Worm (Caenorhabditis elegans): Measurements from ENCODE around the gene mec-14.

The mec-14 gene

DNA sequence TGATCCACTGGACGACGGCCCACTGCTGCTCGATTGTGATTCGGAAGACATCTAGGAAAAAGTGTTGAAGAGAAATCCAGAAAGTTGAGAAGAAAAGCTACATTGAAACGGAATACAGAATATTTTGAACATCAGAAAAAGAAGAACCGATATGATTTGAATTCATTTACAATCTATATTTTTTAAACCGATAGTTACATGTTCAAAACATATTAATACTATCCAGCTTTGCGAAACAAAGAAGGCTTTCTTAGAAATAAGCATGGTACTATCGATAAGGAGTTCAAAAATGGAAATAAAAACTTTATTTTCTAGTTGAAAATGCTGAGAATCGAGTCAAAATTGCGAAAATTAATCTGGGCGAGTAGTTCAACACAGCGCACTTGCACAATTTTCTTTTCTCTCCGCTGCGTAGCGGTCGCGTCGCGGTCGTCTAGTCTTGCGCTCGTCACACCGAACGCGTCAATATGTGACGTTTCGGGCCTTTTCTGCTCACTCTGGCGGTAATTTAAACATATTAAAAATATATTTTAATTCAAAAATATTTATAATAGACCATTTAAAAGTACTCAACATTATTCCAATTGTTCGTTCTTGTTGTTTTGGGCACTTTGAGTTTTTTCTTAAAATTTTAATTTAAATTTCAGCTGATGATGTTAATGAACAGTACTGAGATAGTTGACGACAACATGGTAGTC, 30.6 kb downstream of the mec-14 start, which contains the start of the genes syf-2 and K04G7.1 (continued):
- TF ChIP-seq efl-3 (GFP tag; optimal IDR thresholded peaks at IDR 0.05) (no peak), egl-13 (tag; optimal IDR thresholded peaks at IDR 0.05) (peak; percentile 85), ces-1 (GFP tag; optimal IDR thresholded peaks at IDR 0.05) (no peak), alr-1 (tag; optimal IDR thresholded peaks at IDR 0.05; ENCODE audit: borderline replicate concordance) (no peak), nhr-77 (tag; optimal IDR thresholded peaks at IDR 0.05) (peak; percentile 89), ztf-4 (tag; optimal IDR thresholded peaks at IDR 0.05) (peak; percentile 77), C04F5.9 (tag; optimal IDR thresholded peaks at IDR 0.05) (peak; percentile 64), Y116A8C.19 (tag; optimal IDR thresholded peaks at IDR 0.05; ENCODE audit: borderline replicate concordance) (no peak), mef-2 (tag; optimal IDR thresholded peaks at IDR 0.05) (peak; percentile 62), nhr-28 (tag; optimal IDR thresholded peaks at IDR 0.05) (no peak), lin-13 (GFP tag; optimal IDR thresholded peaks at IDR 0.05) (peak; percentile 100), F16B12.6 (tag; optimal IDR thresholded peaks at IDR 0.05) (peak; percentile 60), C34B4.2 (tag; optimal IDR thresholded peaks at IDR 0.05) (no peak), nhr-19 (GFP tag; conservative IDR thresholded peaks at IDR 0.05) (peak; percentile 90)

DNA sequence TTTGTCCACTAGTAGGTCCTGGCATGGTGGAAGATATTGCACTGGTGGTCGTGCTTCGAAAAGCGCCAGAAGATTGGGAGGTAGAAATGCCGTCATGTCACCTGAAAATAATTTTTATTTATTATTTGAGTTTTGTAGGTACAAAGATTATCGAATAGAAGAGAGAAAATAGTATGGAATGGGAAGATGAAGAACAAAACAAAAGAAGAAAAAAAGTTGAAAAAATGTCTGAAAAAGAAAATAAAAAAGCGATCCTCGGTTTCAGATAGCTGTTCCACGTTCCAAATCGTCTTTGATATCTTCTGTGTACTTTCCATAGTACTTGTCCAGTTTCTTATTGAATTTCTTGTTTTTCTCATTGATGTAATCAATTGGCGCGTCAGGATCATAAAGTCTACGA, 31.7 kb downstream of the mec-14 start, which contains the start of gene rnp-7:
Gene rnp-7, minus strand, starts transcription at position 101 of the 400 bp plus-strand sequence.
- TF ChIP-seq egl-13 (tag; optimal IDR thresholded peaks at IDR 0.05) (no peak), ets-5 (GFP tag; IDR thresholded peaks at IDR 0.05) (no peak), efl-1 (optimal IDR thresholded peaks at IDR 0.05) (no peak), efl-1 (GFP tag; optimal IDR thresholded peaks at IDR 0.05 in 1 of 2) (peak in 1 of 2 experiments; percentile 59)

- TF ChIP-seq unc-130 (tag; optimal IDR thresholded peaks at IDR 0.05) (no peak), pag-3 (tag; optimal IDR thresholded peaks at IDR 0.05; ENCODE audit: borderline replicate concordance, insufficient read depth) (no peak), fkh-4 (tag; optimal IDR thresholded peaks at IDR 0.05; ENCODE audit: borderline replicate concordance) (no peak), ztf-4 (tag; optimal IDR thresholded peaks at IDR 0.05) (no peak), C34B4.2 (tag; optimal IDR thresholded peaks at IDR 0.05) (no peak), nhr-77 (tag; optimal IDR thresholded peaks at IDR 0.05) (no peak), efl-1 (optimal IDR thresholded peaks at IDR 0.05) (no peak), efl-1 (GFP tag; optimal IDR thresholded peaks at IDR 0.05 in 1 of 2) (no peak), aha-1 (tag; optimal IDR thresholded peaks at IDR 0.05) (no peak), isw-1 (GFP tag; IDR thresholded peaks at IDR 0.05) (no peak), ceh-90 (tag; optimal IDR thresholded peaks at IDR 0.05) (no peak), unc-98 (GFP tag; IDR thresholded peaks at IDR 0.05) (no peak), fos-1 (tag; optimal IDR thresholded peaks at IDR 0.05) (no peak), C16A3.4 (tag; optimal IDR thresholded peaks at IDR 0.05) (no peak), snu-23 (GFP tag; optimal IDR thresholded peaks at IDR 0.05) (no peak), nhr-12 (tag; optimal IDR thresholded peaks at IDR 0.05) (no peak), xbp-1 (tag; optimal IDR thresholded peaks at IDR 0.05) (no peak)
Observed at ce11 chrIII:7159246-7159645, 33.5 kb downstream of the mec-14 start.

ce11 chrIII:7158709-7159108, 34.1 kb downstream of the mec-14 start, which contains the start of gene nuo-4:
Gene nuo-4 (minus strand): TSS chrIII:7158809.
- TF ChIP-seq pqm-1 (tag; optimal IDR thresholded peaks at IDR 0.05) (no peak), fkh-8 (tag; optimal IDR thresholded peaks at IDR 0.05) (no peak), ceh-82 (tag; optimal IDR thresholded peaks at IDR 0.05) (no peak)

DNA sequence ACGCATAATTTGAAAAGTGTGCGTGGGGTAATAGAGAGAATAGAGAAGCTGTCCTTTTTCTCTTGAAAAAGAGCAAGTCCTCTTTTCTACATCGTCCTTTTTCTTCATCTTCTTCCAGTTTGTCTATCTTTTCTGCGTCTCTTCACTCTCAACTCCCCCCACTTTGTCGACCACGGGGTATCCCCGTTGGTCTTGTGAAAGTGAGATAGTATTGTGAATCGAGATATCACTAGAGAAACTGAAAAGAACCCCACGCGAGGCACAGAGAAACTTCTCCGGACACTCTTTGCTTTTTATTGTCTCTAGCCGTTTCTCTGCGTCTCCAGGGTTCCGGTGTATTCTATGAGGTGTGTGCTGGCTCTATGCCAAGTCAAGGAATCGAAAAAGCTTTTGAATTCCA, 37.2 kb downstream of the mec-14 start:
- TF ChIP-seq aly-2 (tag; optimal IDR thresholded peaks at IDR 0.05) (peak; percentile 69), xbp-1 (tag; optimal IDR thresholded peaks at IDR 0.05) (peak; percentile 88), fkh-8 (tag; optimal IDR thresholded peaks at IDR 0.05) (peak; percentile 98), fkh-4 (tag; optimal IDR thresholded peaks at IDR 0.05; ENCODE audit: borderline replicate concordance) (peak; percentile 13), ceh-63 (GFP tag; optimal IDR thresholded peaks at IDR 0.05) (no peak), rnt-1 (tag; optimal IDR thresholded peaks at IDR 0.05) (peak; percentile 90), unc-30 (tag; optimal IDR thresholded peaks at IDR 0.05) (no peak), fos-1 (tag; optimal IDR thresholded peaks at IDR 0.05) (peak; percentile 91), alr-1 (tag; optimal IDR thresholded peaks at IDR 0.05; ENCODE audit: borderline replicate concordance) (no peak), nhr-85 (tag) (peak; percentile 97), ces-1 (GFP tag; optimal IDR thresholded peaks at IDR 0.05) (no peak), sox-4 (tag; optimal IDR thresholded peaks at IDR 0.05) (peak; percentile 62), hlh-17 (GFP tag; optimal IDR thresholded peaks at IDR 0.05; ENCODE audit: borderline replicate concordance) (no peak), hpl-2 (GFP tag; optimal IDR thresholded peaks at IDR 0.05) (peak; percentile 75), lin-14 (GFP tag; optimal IDR thresholded peaks at IDR 0.05) (peak; percentile 99), nhr-77 (tag; optimal IDR thresholded peaks at IDR 0.05) (peak; percentile 86), sptf-1 (tag; optimal IDR thresholded peaks at IDR 0.05) (no peak), vab-15 (tag; optimal IDR thresholded peaks at IDR 0.05) (no peak), ets-5 (GFP tag; IDR thresholded peaks at IDR 0.05) (no peak), lir-3 (tag; optimal IDR thresholded peaks at IDR 0.05; ENCODE audit: poor library complexity) (peak; percentile 75)
